Fruit fly (Drosophila melanogaster) whole organism, adult: Measurements from ENCODE around the gene CG10254.

Experiments
- CG11617 ChIP-seq: fragments of 200-800 bp; sonication (Bioruptor generic); optimal IDR thresholded peaks from 2 replicates; lab custom pipeline; 2017; ENCODE audit warnings: mild to moderate bottlenecking, missing biosample characterization, missing genetic modification reagents, missing genetic modification characterization
- CG12768 ChIP-seq: fragments of 200-800 bp; sonication (Bioruptor generic); optimal IDR thresholded peaks from 2 replicates; lab custom pipeline; 2017; ENCODE audit warnings: missing biosample characterization, missing genetic modification characterization, mild to moderate bottlenecking, moderate library complexity, missing genetic modification reagents
- CG14711 ChIP-seq: fragments of 200-800 bp; sonication (Bioruptor generic); optimal IDR thresholded peaks from 2 replicates; lab custom pipeline; 2018; ENCODE audit warnings: missing biosample characterization, mild to moderate bottlenecking, missing genetic modification characterization, moderate library complexity
- CG5204 ChIP-seq: fragments of 200-800 bp; sonication (Bioruptor generic); optimal IDR thresholded peaks from 2 replicates; lab custom pipeline; 2016; ENCODE audit warnings: missing biosample characterization, missing genetic modification characterization
- CG7045 ChIP-seq: fragments of 200-800 bp; sonication (Bioruptor generic); optimal IDR thresholded peaks from 2 replicates; lab custom pipeline; 2017; ENCODE audit warnings: missing biosample characterization, mild to moderate bottlenecking, missing genetic modification characterization
- CG7101 ChIP-seq: fragments of 200-800 bp; sonication (Bioruptor generic); optimal IDR thresholded peaks from 2 replicates; lab custom pipeline; 2018; ENCODE audit warnings: missing biosample characterization, mild to moderate bottlenecking, missing genetic modification characterization, moderate library complexity
- Clk ChIP-seq: fragments of 200-800 bp; sonication (Bioruptor generic); optimal IDR thresholded peaks from 2 replicates; lab custom pipeline; 2017; ENCODE audit warnings: missing biosample characterization, missing genetic modification characterization
- Hr96 ChIP-seq: fragments of 200-800 bp; sonication (Bioruptor generic); optimal IDR thresholded peaks from 2 replicates; lab custom pipeline; 2016; ENCODE audit warnings: missing biosample characterization, missing genetic modification characterization
- Mnt ChIP-seq: fragments of 200-800 bp; sonication (Bioruptor generic); optimal IDR thresholded peaks from 2 replicates; lab custom pipeline; 2016; ENCODE audit warnings: missing biosample characterization, mild to moderate bottlenecking, missing genetic modification characterization
- cic ChIP-seq: fragments of 200-800 bp; sonication (Bioruptor generic); optimal IDR thresholded peaks from 2 replicates; lab custom pipeline; 2017; ENCODE audit warnings: missing biosample characterization, mild to moderate bottlenecking, missing genetic modification characterization, moderate library complexity
- cnc ChIP-seq, 2 experiments: fragments of >200 bp; optimal IDR thresholded peaks; 2 replicates each; lab custom pipeline; 2017
- pad ChIP-seq: fragments of 200-800 bp; sonication (Bioruptor generic); optimal IDR thresholded peaks from 3 replicates; lab custom pipeline; 2017; ENCODE audit warnings: missing biosample characterization, missing genetic modification characterization, mild to moderate bottlenecking, moderate library complexity, missing genetic modification reagents

The CG10254 gene

dm6 chr3R:23642836-23643235 lies 51.9 kb downstream of the CG10254 start:
- TF ChIP-seq CG7045 (GFP tag; lab: Kevin White, UChicago): no peak

DNA sequence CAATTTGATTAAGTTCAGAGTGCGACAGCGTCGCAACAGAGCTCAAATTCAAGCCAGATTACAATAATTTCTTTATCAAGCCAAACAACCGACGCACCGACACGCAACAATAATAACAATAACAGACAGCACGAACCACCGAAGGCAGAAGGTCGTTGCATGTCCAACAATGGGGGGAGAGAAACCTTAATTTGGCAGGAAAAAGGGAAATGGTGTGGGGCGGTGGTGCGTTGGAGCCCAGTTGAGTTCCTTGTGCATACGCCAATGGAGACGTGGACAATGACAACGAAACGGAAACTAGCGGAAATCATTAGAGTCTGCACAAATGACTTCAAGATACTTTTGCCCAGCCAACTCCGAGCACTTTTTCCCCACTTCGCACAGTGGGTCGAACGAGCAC lies 55.2 kb downstream of the CG10254 start:
- TF ChIP-seq pad: no peak
- TF ChIP-seq Clk (GFP tag; lab: Kevin White, UChicago): no peak
- TF ChIP-seq CG14711 (tag; lab: Kevin White, UChicago): no peak
- no peak for TF ChIP-seq CG7101 (tag; lab: Kevin White, UChicago)
- TF ChIP-seq Mnt (GFP tag; lab: Kevin White, UChicago): no peak
- no peak for TF ChIP-seq CG11617 (GFP tag; lab: Kevin White, UChicago)
- TF ChIP-seq CG5204 (GFP tag; lab: Kevin White, UChicago): no peak
- no peak for TF ChIP-seq cic (GFP tag; lab: Kevin White, UChicago)
- TF ChIP-seq Hr96: no peak
- no peak for TF ChIP-seq CG12768 (GFP tag; lab: Kevin White, UChicago)
- no peak for TF ChIP-seq cnc (optimal IDR thresholded peaks at IDR 0.05; lab: Kevin White, UChicago)
